Worm (Caenorhabditis elegans) whole organism, young adult: ENCODE data around the gene rack-1.

Source experiments
- F23B12.7 ChIP-seq: sonication (generic microtip); optimal IDR thresholded peaks from 2 replicates; lab custom pipeline; 2017; ENCODE audit warnings: missing genetic modification characterization, mild to moderate bottlenecking, missing compliant biosample characterization, antibody characterized with exemption, moderate library complexity; ENCODE audit not compliant: insufficient read depth
- F33H1.4 ChIP-seq: fragments of 200-800 bp; sonication (Bioruptor generic); IDR thresholded peaks from 2 replicates; pipeline ENCODE4 v1.3.6; 2022; ENCODE audit warnings: missing genetic modification reagents, missing genetic modification characterization, missing compliant biosample characterization
- F37B4.10 ChIP-seq: fragments of 200-800 bp; sonication (Bioruptor generic); IDR thresholded peaks from 2 replicates; pipeline ENCODE4 v1.3.6; 2022; ENCODE audit warnings: missing genetic modification characterization, missing compliant biosample characterization
- F52B5.7 ChIP-seq: sonication (generic microtip); optimal IDR thresholded peaks from 2 replicates; lab custom pipeline; 2016; ENCODE audit warnings: mild to moderate bottlenecking, missing genetic modification characterization, missing compliant biosample characterization
- T07F8.4 ChIP-seq: sonication (generic microtip); optimal IDR thresholded peaks from 2 replicates; lab custom pipeline; 2016; ENCODE audit warnings: mild to moderate bottlenecking, missing genetic modification characterization, moderate library complexity, missing compliant biosample characterization
- T26A5.8 ChIP-seq: sonication (generic microtip); optimal IDR thresholded peaks from 2 replicates; lab custom pipeline; 2016; ENCODE audit warnings: missing genetic modification characterization, missing compliant biosample characterization
- Y53F4B.3 ChIP-seq: fragments of 200-800 bp; sonication (Bioruptor generic); IDR thresholded peaks from 2 replicates; pipeline ENCODE4 v1.3.6; 2022; ENCODE audit warnings: missing genetic modification reagents, missing genetic modification characterization, missing compliant biosample characterization
- atf-7 ChIP-seq: sonication (generic microtip); optimal IDR thresholded peaks from 2 replicates; lab custom pipeline; 2017; ENCODE audit warnings: mild to moderate bottlenecking, missing genetic modification characterization, missing compliant biosample characterization
- attf-3 ChIP-seq: fragments of 200-800 bp; sonication (Bioruptor generic); conservative IDR thresholded peaks from 2 replicates; pipeline ENCODE4 v1.3.6; 2022; ENCODE audit warnings: missing genetic modification reagents, missing genetic modification characterization, missing compliant biosample characterization
- cebp-1 ChIP-seq, 2 experiments: fragments of 200-800 bp in 1 of 2; sonication (Bioruptor generic) in 1 of 2; sonication (generic microtip) in 1 of 2; IDR thresholded peaks in 1 of 2; optimal IDR thresholded peaks in 1 of 2; 2 replicates each; pipeline versions ENCODE4 v1.3.6 to Lab custom; 2017 to 2022; ENCODE audit warnings: missing compliant biosample characterization in 2 of 2, missing genetic modification characterization in 2 of 2, mild to moderate bottlenecking in 1 of 2, missing genetic modification reagents in 1 of 2, moderate library complexity in 1 of 2
- ceh-91 ChIP-seq: fragments of 200-800 bp; sonication (Bioruptor generic); IDR thresholded peaks from 2 replicates; pipeline ENCODE4 v1.3.6; 2022; ENCODE audit warnings: missing genetic modification reagents, missing genetic modification characterization, missing compliant biosample characterization
- dox-1 ChIP-seq: fragments of 200-800 bp; sonication (Bioruptor generic); IDR thresholded peaks from 2 replicates; pipeline ENCODE4 v1.3.6; 2022; ENCODE audit warnings: missing genetic modification reagents, missing genetic modification characterization, missing compliant biosample characterization
- dpff-1 ChIP-seq: sonication (generic microtip); optimal IDR thresholded peaks from 2 replicates; lab custom pipeline; 2017; ENCODE audit warnings: mild to moderate bottlenecking, missing genetic modification characterization, missing compliant biosample characterization
- dpl-1 ChIP-seq: fragments of 150-350 bp; optimal IDR thresholded peaks from 2 replicates; lab custom pipeline; 2014; ENCODE audit warnings: missing biosample characterization, missing genetic modification reagents, missing genetic modification characterization
- ets-4 ChIP-seq: fragments of 200-800 bp; sonication (Bioruptor generic); optimal IDR thresholded peaks from 2 replicates; lab custom pipeline; 2018; ENCODE audit warnings: mild to moderate bottlenecking, missing genetic modification characterization, missing compliant biosample characterization
- him-1 ChIP-seq: sonication (generic microtip); optimal IDR thresholded peaks from 2 replicates; lab custom pipeline; 2016; ENCODE audit warnings: missing genotype, missing genetic modification reagents, missing genetic modification characterization, missing compliant biosample characterization
- hsf-1 ChIP-seq: fragments of 200-800 bp; sonication (Bioruptor generic); IDR thresholded peaks from 2 replicates; pipeline ENCODE4 v1.3.6; 2022; ENCODE audit warnings: missing genetic modification reagents, missing genetic modification characterization, missing compliant biosample characterization
- lag-1 ChIP-seq: fragments of 200-800 bp; sonication (Bioruptor generic); IDR thresholded peaks from 2 replicates; pipeline ENCODE4 v1.3.6; 2022; ENCODE audit warnings: missing genetic modification reagents, missing genetic modification characterization, missing compliant biosample characterization
- let-526 ChIP-seq: fragments of 200-800 bp; sonication (Bioruptor generic); IDR thresholded peaks from 2 replicates; pipeline ENCODE4 v1.3.6; 2022; ENCODE audit warnings: missing genetic modification reagents, missing genetic modification characterization, missing compliant biosample characterization
- let-607 ChIP-seq, 2 experiments: fragments of 200-800 bp in 1 of 2; sonication (Bioruptor generic) in 1 of 2; sonication (generic microtip) in 1 of 2; optimal IDR thresholded peaks; 2 replicates each; lab custom pipeline; 2016 to 2018; ENCODE audit warnings: mild to moderate bottlenecking in 2 of 2, missing compliant biosample characterization in 2 of 2, missing genetic modification characterization in 2 of 2, moderate library complexity in 2 of 2, missing genotype in 1 of 2
- lsl-1 ChIP-seq: fragments of 200-800 bp; sonication (Bioruptor generic); optimal IDR thresholded peaks from 2 replicates; lab custom pipeline; 2018; ENCODE audit warnings: mild to moderate bottlenecking, missing genetic modification characterization, moderate library complexity, missing compliant biosample characterization
- nfya-1 ChIP-seq: sonication (generic microtip); optimal IDR thresholded peaks from 2 replicates; lab custom pipeline; 2017; ENCODE audit warnings: antibody characterized with exemption, missing compliant biosample characterization, missing genetic modification characterization, borderline replicate concordance; ENCODE audit not compliant: insufficient read depth
- nfyb-1 ChIP-seq: fragments of 200-800 bp; sonication (Bioruptor generic); IDR thresholded peaks from 2 replicates; pipeline ENCODE4 v1.3.6; 2022; ENCODE audit warnings: missing genetic modification reagents, missing genetic modification characterization, missing compliant biosample characterization
- nhr-179 ChIP-seq: sonication (generic microtip); optimal IDR thresholded peaks from 2 replicates; lab custom pipeline; 2016; ENCODE audit warnings: mild to moderate bottlenecking, missing genetic modification characterization, missing compliant biosample characterization
- nhr-27 ChIP-seq: fragments of 200-800 bp; sonication (Bioruptor generic); optimal IDR thresholded peaks from 2 replicates; lab custom pipeline; 2018; ENCODE audit warnings: mild to moderate bottlenecking, missing genetic modification characterization, moderate library complexity, missing compliant biosample characterization
- nhr-80 ChIP-seq: sonication (generic microtip); optimal IDR thresholded peaks from 2 replicates; lab custom pipeline; 2016; ENCODE audit warnings: missing genetic modification characterization, missing compliant biosample characterization
- nhr-90 ChIP-seq: sonication (generic microtip); optimal IDR thresholded peaks from 2 replicates; lab custom pipeline; 2016; ENCODE audit warnings: missing genotype, mild to moderate bottlenecking, missing genetic modification characterization, missing compliant biosample characterization
- pbrm-1 ChIP-seq: fragments of 200-800 bp; sonication (Bioruptor generic); IDR thresholded peaks from 2 replicates; pipeline ENCODE4 v1.3.6; 2022; ENCODE audit warnings: missing genetic modification reagents, missing genetic modification characterization, missing compliant biosample characterization
- pha-4 ChIP-seq: fragments of 150-350 bp; sonication (generic microtip); optimal IDR thresholded peaks from 2 replicates; lab custom pipeline; 2014; ENCODE audit warnings: missing biosample characterization, missing genetic modification reagents, missing genetic modification characterization
- repo-1 ChIP-seq: sonication (generic microtip); optimal IDR thresholded peaks from 2 replicates; lab custom pipeline; 2017; ENCODE audit warnings: mild to moderate bottlenecking, missing genetic modification characterization, missing compliant biosample characterization
- sdz-38 ChIP-seq: sonication (generic microtip); optimal IDR thresholded peaks from 2 replicates; lab custom pipeline; 2016; ENCODE audit warnings: missing genotype, missing genetic modification characterization, missing compliant biosample characterization
- sea-2 ChIP-seq: fragments of 200-800 bp; sonication (Bioruptor generic); IDR thresholded peaks from 2 replicates; pipeline ENCODE4 v1.3.6; 2022; ENCODE audit warnings: missing genetic modification characterization, missing compliant biosample characterization
- unc-130 ChIP-seq: sonication (generic microtip); optimal IDR thresholded peaks from 2 replicates; lab custom pipeline; 2016; ENCODE audit warnings: missing genetic modification reagents, missing genetic modification characterization, missing compliant biosample characterization
- xnd-1 ChIP-seq: sonication (generic microtip); optimal IDR thresholded peaks from 2 replicates; lab custom pipeline; 2016; ENCODE audit warnings: missing genotype, missing genetic modification reagents, missing genetic modification characterization, missing compliant biosample characterization
- zfh-2 ChIP-seq: fragments of 200-800 bp; sonication (Bioruptor generic); conservative IDR thresholded peaks from 2 replicates; pipeline ENCODE4 v1.3.6; 2022; ENCODE audit warnings: missing genetic modification reagents, missing genetic modification characterization, missing compliant biosample characterization
- zim-3 ChIP-seq: sonication (generic microtip); optimal IDR thresholded peaks from 2 replicates; lab custom pipeline; 2017; ENCODE audit warnings: mild to moderate bottlenecking, missing genetic modification characterization, moderate library complexity, missing compliant biosample characterization
- ztf-18 ChIP-seq: sonication (generic microtip); optimal IDR thresholded peaks from 2 replicates; lab custom pipeline; 2016; ENCODE audit warnings: missing genotype, mild to moderate bottlenecking, missing genetic modification characterization, missing compliant biosample characterization
- ztf-3 ChIP-seq: fragments of 200-800 bp; sonication (Bioruptor generic); optimal IDR thresholded peaks from 2 replicates; lab custom pipeline; 2018; ENCODE audit warnings: mild to moderate bottlenecking, missing genetic modification characterization, missing compliant biosample characterization
- ztf-6 ChIP-seq: fragments of 200-800 bp; sonication (Bioruptor generic); IDR thresholded peaks from 2 replicates; pipeline ENCODE4 v1.3.6; 2022; ENCODE audit warnings: missing genetic modification reagents, missing genetic modification characterization, missing compliant biosample characterization

The rack-1 gene

DNA sequence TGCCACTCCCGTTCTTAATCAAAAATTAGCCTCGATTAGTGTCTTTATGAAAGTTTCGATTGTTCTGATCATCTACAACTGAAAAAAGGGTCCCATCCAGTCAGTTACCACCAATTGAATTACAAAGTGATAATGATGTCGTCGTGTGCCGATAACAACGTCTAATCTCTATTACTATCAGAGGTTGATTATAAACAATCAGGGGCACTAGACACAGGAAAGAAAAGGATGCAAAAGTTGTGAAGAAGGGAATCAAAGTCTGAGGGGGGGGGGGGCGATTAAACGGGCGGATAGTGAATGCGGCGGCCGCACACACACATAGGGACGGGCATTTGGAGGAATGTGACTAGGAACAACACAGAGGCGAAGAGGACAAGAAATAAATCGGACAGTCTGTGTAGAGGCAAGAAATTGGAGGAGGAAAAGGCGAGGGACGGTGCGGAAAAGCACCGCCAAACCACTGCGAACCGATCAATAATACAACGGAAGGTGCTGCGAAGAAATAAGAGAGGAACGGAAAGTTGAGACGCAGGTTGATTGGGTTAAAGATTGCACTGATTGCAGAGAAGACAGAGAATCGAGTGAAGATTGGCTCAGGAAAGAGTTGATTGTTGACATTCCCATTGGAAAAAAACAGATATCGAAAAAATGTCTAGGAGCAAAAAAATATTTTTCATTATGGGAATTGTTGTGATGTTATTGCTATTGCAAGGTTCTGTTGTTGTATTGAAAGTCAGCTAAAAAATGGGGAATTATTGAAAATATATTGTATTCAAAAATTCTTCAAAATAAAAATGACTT, 1.3 kb upstream of the rack-1 start (continued):
- TF ChIP-seq zfh-2 (peak; percentile 87), cebp-1 (GFP tag; IDR thresholded peaks at IDR 0.05; lab: Robert Waterston, UW) (peak; percentile 20; the same call in 1 of the 2 replicates), cebp-1 (tag; optimal IDR thresholded peaks at IDR 0.05; lab: Kevin White, UChicago) (peak; percentile 33), ztf-3 (no peak), ets-4 (GFP tag; lab: Kevin White, UChicago) (no peak), let-526 (GFP tag; lab: Robert Waterston, UW) (no peak), ztf-18 (tag; lab: Kevin White, UChicago) (no peak), F23B12.7 (tag; lab: Kevin White, UChicago) (no peak), zim-3 (tag; lab: Kevin White, UChicago) (no peak), repo-1 (tag; lab: Kevin White, UChicago) (no peak), T26A5.8 (tag; lab: Kevin White, UChicago) (no peak), unc-130 (no peak), pbrm-1 (GFP tag; lab: Robert Waterston, UW) (no peak), nhr-179 (tag; lab: Kevin White, UChicago) (no peak), nfya-1 (tag; lab: Kevin White, UChicago) (no peak), nhr-90 (tag; lab: Kevin White, UChicago) (no peak), atf-7 (tag; lab: Kevin White, UChicago) (no peak), F37B4.10 (GFP tag; lab: Robert Waterston, UW) (0 out of 2 replicates have a peak, but pooled peaks have one; percentile 20), lag-1 (GFP tag; lab: Robert Waterston, UW) (no peak), nhr-27 (no peak), dpff-1 (no peak), sea-2 (GFP tag; lab: Robert Waterston, UW) (no peak), pha-4 (tag; lab: Kevin White, UChicago) (no peak), hsf-1 (no peak), F52B5.7 (no peak), ceh-91 (no peak), nfyb-1 (GFP tag; lab: Robert Waterston, UW) (peak; percentile 54; the same call in 1 of the 2 replicates), attf-3 (GFP tag; lab: Robert Waterston, UW) (0 out of 2 replicates have a peak, but pooled peaks have one; percentile 13), dpl-1 (GFP tag; lab: Kevin White, UChicago) (no peak), sdz-38 (tag; lab: Kevin White, UChicago) (no peak), xnd-1 (tag; lab: Kevin White, UChicago) (no peak), lsl-1 (GFP tag; lab: Kevin White, UChicago) (no peak), Y53F4B.3 (no peak), him-1 (tag; lab: Kevin White, UChicago) (no peak), nhr-80 (peak; percentile 10), F33H1.4 (GFP tag; lab: Robert Waterston, UW) (0 out of 2 replicates have a peak, but pooled peaks have one; percentile 5), let-607 (tag; optimal IDR thresholded peaks at IDR 0.05; lab: Kevin White, UChicago) (no peak), ztf-6 (no peak), T07F8.4 (tag; lab: Kevin White, UChicago) (no peak), dox-1 (GFP tag; lab: Robert Waterston, UW) (0 out of 2 replicates have a peak, but pooled peaks have one; percentile 15)
- TF ChIP-seq, all 124 proteins: peak for 10
